Fruit fly (Drosophila melanogaster): Measurements from ENCODE around the gene CG13312.

DNA sequence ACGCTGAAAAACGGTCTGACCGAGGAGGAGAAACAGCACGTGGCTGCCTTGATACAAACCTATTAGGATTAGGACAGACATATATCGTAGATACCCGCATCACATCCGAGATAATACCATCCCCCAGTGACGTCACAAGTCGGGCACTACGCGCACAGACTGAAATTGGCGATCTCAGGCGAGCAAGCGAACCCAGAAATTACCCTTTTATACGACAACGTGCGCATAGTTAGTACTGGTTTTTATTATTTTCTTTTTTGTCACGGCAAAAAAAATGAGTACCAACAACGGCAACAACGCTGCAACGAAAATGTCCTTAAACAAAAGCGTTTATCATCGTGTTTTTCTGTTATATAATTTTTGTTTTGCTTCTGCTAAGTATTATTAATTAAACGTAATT lies 8.9 kb downstream of the CG13312 start:
- TF ChIP-seq pan (optimal IDR thresholded peaks at IDR 0.05) (no peak), br (GFP tag; optimal IDR thresholded peaks at IDR 0.05) (no peak), sage (GFP tag; optimal IDR thresholded peaks at IDR 0.05) (no peak), Abd-B (GFP tag; optimal IDR thresholded peaks at IDR 0.05) (no peak), CG32264 (GFP tag; optimal IDR thresholded peaks at IDR 0.05) (no peak), CG9705 (GFP tag; optimal IDR thresholded peaks at IDR 0.05) (no peak), Myc (optimal IDR thresholded peaks at IDR 0.05) (no peak), Hr78 (GFP tag; optimal IDR thresholded peaks at IDR 0.05) (no peak), Dif (GFP tag; optimal IDR thresholded peaks at IDR 0.05; ENCODE audit: partially characterized antibody) (no peak), Dfd (GFP tag; optimal IDR thresholded peaks at IDR 0.05) (no peak), sv (GFP tag; optimal IDR thresholded peaks at IDR 0.05) (no peak), Hr83 (GFP tag; optimal IDR thresholded peaks at IDR 0.05; ENCODE audit: poor library complexity, severe bottlenecking) (no peak), h (GFP tag; optimal IDR thresholded peaks at IDR 0.05) (no peak), lola (GFP tag; optimal IDR thresholded peaks at IDR 0.05) (no peak)
